Worm (Caenorhabditis elegans) whole organism, late embryonic: Measurements from ENCODE around the gene mtrr-1.

ENCODE experiments used
- T23F11.4 ChIP-seq: fragments of 200-800 bp; sonication (Bioruptor generic); optimal IDR thresholded peaks from 2 replicates; lab custom pipeline; 2018; ENCODE audit warnings: mild to moderate bottlenecking, missing genetic modification characterization, missing compliant biosample characterization
- ahr-1 ChIP-seq: sonication (generic microtip); optimal IDR thresholded peaks from 2 replicates; lab custom pipeline; 2016; ENCODE audit warnings: missing genetic modification characterization, missing compliant biosample characterization
- ama-1 ChIP-seq: fragments of 150-350 bp; optimal IDR thresholded peaks from 2 replicates; lab custom pipeline; 2014
- ceh-18 ChIP-seq: sonication (generic microtip); optimal IDR thresholded peaks from 2 replicates; lab custom pipeline; 2016; ENCODE audit warnings: missing genetic modification characterization, missing compliant biosample characterization
- ceh-2 ChIP-seq: sonication (generic microtip); optimal IDR thresholded peaks from 2 replicates; lab custom pipeline; 2016; ENCODE audit warnings: missing genotype, missing genetic modification characterization, missing compliant biosample characterization
- ceh-24 ChIP-seq: sonication (generic microtip); optimal IDR thresholded peaks from 2 replicates; lab custom pipeline; 2016; ENCODE audit warnings: mild to moderate bottlenecking, missing genetic modification characterization, missing compliant biosample characterization
- ceh-30 ChIP-seq: fragments of 150-350 bp; optimal IDR thresholded peaks from 2 replicates; lab custom pipeline; 2014; ENCODE audit warnings: missing biosample characterization, missing genetic modification characterization
- ceh-31 ChIP-seq: sonication (generic microtip); optimal IDR thresholded peaks from 2 replicates; lab custom pipeline; 2016; ENCODE audit warnings: missing genetic modification characterization, missing compliant biosample characterization
- ceh-48 ChIP-seq: sonication (generic microtip); optimal IDR thresholded peaks from 2 replicates; lab custom pipeline; 2016; ENCODE audit warnings: missing genetic modification characterization, inconsistent platforms, missing compliant biosample characterization
- ceh-6 ChIP-seq: fragments of 200-800 bp; sonication (Bioruptor generic); optimal IDR thresholded peaks from 2 replicates; lab custom pipeline; 2018; ENCODE audit warnings: mild to moderate bottlenecking, missing genetic modification characterization, missing compliant biosample characterization
- ceh-9 ChIP-seq: sonication (generic microtip); optimal IDR thresholded peaks from 2 replicates; lab custom pipeline; 2016; ENCODE audit warnings: mild to moderate bottlenecking, missing genetic modification characterization, inconsistent platforms, missing compliant biosample characterization
- dve-1 ChIP-seq: sonication (generic microtip); optimal IDR thresholded peaks from 2 replicates; lab custom pipeline; 2017; ENCODE audit warnings: antibody characterized with exemption, mild to moderate bottlenecking, missing genetic modification characterization, missing compliant biosample characterization
- elt-2 ChIP-seq: sonication (generic microtip); optimal IDR thresholded peaks from 2 replicates; lab custom pipeline; 2016; ENCODE audit warnings: missing genetic modification reagents, missing genetic modification characterization, missing compliant biosample characterization
- eyg-1 ChIP-seq: sonication (generic microtip); optimal IDR thresholded peaks from 2 replicates; lab custom pipeline; 2016; ENCODE audit warnings: missing genotype, missing genetic modification characterization, missing compliant biosample characterization
- fax-1 ChIP-seq: sonication (generic microtip); optimal IDR thresholded peaks from 2 replicates; lab custom pipeline; 2016; ENCODE audit warnings: missing genotype, missing genetic modification characterization, missing compliant biosample characterization
- gmeb-2 ChIP-seq: sonication (generic microtip); optimal IDR thresholded peaks from 2 replicates; lab custom pipeline; 2016; ENCODE audit warnings: missing genetic modification characterization, inconsistent platforms, missing compliant biosample characterization
- hlh-13 ChIP-seq: fragments of 200-800 bp; sonication (Bioruptor generic); optimal IDR thresholded peaks from 2 replicates; lab custom pipeline; 2018; ENCODE audit warnings: mild to moderate bottlenecking, missing genetic modification characterization, missing compliant biosample characterization
- hlh-15 ChIP-seq: sonication (generic microtip); optimal IDR thresholded peaks from 2 replicates; lab custom pipeline; 2016; ENCODE audit warnings: missing genetic modification characterization, missing compliant biosample characterization
- hlh-30 ChIP-seq: sonication (generic microtip); optimal IDR thresholded peaks from 2 replicates; lab custom pipeline; 2017; ENCODE audit warnings: antibody characterized with exemption, missing genetic modification characterization, missing compliant biosample characterization; ENCODE audit not compliant: insufficient read depth
- hlh-8 ChIP-seq: sonication (generic microtip); optimal IDR thresholded peaks from 2 replicates; lab custom pipeline; 2016; ENCODE audit warnings: missing genotype, missing genetic modification characterization, missing compliant biosample characterization
- lin-11 ChIP-seq: fragments of 200-800 bp; sonication (Bioruptor generic); optimal IDR thresholded peaks from 2 replicates; lab custom pipeline; 2018; ENCODE audit warnings: mild to moderate bottlenecking, missing genetic modification characterization, missing compliant biosample characterization
- madf-2 ChIP-seq: sonication (generic microtip); optimal IDR thresholded peaks from 2 replicates; lab custom pipeline; 2017; ENCODE audit warnings: missing genetic modification characterization, missing compliant biosample characterization
- nfya-1 ChIP-seq: sonication (generic microtip); optimal IDR thresholded peaks from 2 replicates; lab custom pipeline; 2017; ENCODE audit warnings: missing genetic modification characterization, mild to moderate bottlenecking, missing compliant biosample characterization, antibody characterized with exemption, moderate library complexity
- odd-2 ChIP-seq: sonication (generic microtip); optimal IDR thresholded peaks from 2 replicates; lab custom pipeline; 2017; ENCODE audit warnings: antibody characterized with exemption, mild to moderate bottlenecking, missing genetic modification characterization, missing compliant biosample characterization
- pag-3 ChIP-seq: sonication (generic microtip); optimal IDR thresholded peaks from 2 replicates; lab custom pipeline; 2016; ENCODE audit warnings: missing compliant biosample characterization, missing genetic modification characterization, borderline replicate concordance
- pax-1 ChIP-seq: fragments of 150-350 bp; optimal IDR thresholded peaks from 2 replicates; lab custom pipeline; 2014; ENCODE audit warnings: missing biosample characterization, missing genetic modification characterization
- pha-2 ChIP-seq: sonication (generic microtip); optimal IDR thresholded peaks from 2 replicates; lab custom pipeline; 2017; ENCODE audit warnings: mild to moderate bottlenecking, missing genetic modification characterization, missing compliant biosample characterization
- ref-2 ChIP-seq: sonication (generic microtip); optimal IDR thresholded peaks from 2 replicates; lab custom pipeline; 2016; ENCODE audit warnings: missing genetic modification characterization, missing compliant biosample characterization
- rnt-1 ChIP-seq: sonication (generic microtip); optimal IDR thresholded peaks from 2 replicates; lab custom pipeline; 2016; ENCODE audit warnings: missing genetic modification characterization, missing compliant biosample characterization
- sdc-2 ChIP-seq: sonication (generic microtip); optimal IDR thresholded peaks from 2 replicates; lab custom pipeline; 2016; ENCODE audit warnings: missing genotype, missing genetic modification characterization, missing compliant biosample characterization
- sox-2 ChIP-seq: fragments of 200-800 bp; sonication (Bioruptor generic); IDR thresholded peaks from 2 replicates; pipeline ENCODE4 v1.3.6; 2022; ENCODE audit warnings: missing genetic modification reagents, missing genetic modification characterization, missing compliant biosample characterization
- syd-9 ChIP-seq: sonication (generic microtip); optimal IDR thresholded peaks from 2 replicates; lab custom pipeline; 2016; ENCODE audit warnings: mild to moderate bottlenecking, missing genetic modification characterization, moderate library complexity, missing compliant biosample characterization
- tbx-2 ChIP-seq: sonication (generic microtip); optimal IDR thresholded peaks from 2 replicates; lab custom pipeline; 2016; ENCODE audit warnings: missing genetic modification characterization, missing compliant biosample characterization
- tbx-7 ChIP-seq: sonication (generic microtip); optimal IDR thresholded peaks from 2 replicates; lab custom pipeline; 2016; ENCODE audit warnings: missing genotype, missing genetic modification characterization, missing compliant biosample characterization
- ttx-3 ChIP-seq: sonication (generic microtip); optimal IDR thresholded peaks from 2 replicates; lab custom pipeline; 2016; ENCODE audit warnings: missing genetic modification reagents, missing genetic modification characterization, missing compliant biosample characterization
- unc-42 ChIP-seq: sonication (generic microtip); optimal IDR thresholded peaks from 2 replicates; lab custom pipeline; 2016; ENCODE audit warnings: missing genotype, missing genetic modification characterization, missing compliant biosample characterization
- unc-55 ChIP-seq: sonication (generic microtip); optimal IDR thresholded peaks from 2 replicates; lab custom pipeline; 2017; ENCODE audit warnings: missing biosample characterization, missing genetic modification reagents, missing genetic modification characterization
- ztf-16 ChIP-seq: sonication (generic microtip); optimal IDR thresholded peaks from 2 replicates; lab custom pipeline; 2017; ENCODE audit warnings: missing genetic modification characterization, missing compliant biosample characterization

The mtrr-1 gene

ce11 chrII:9261931-9262562 is 23.7 kb upstream of the mtrr-1 start, which contains the start of gene aqp-2:
Gene aqp-2 (minus strand): TSS chrII:9261981.
- TF ChIP-seq lin-11 (no peak), elt-2 (tag; lab: Kevin White, UChicago) (no peak), ama-1 (lab: Kevin White, UChicago) (peak; percentile 67), ahr-1 (tag; lab: Kevin White, UChicago) (no peak), ref-2 (no peak), sdc-2 (peak; percentile 42), gmeb-2 (tag; lab: Kevin White, UChicago) (no peak), fax-1 (no peak), pax-1 (no peak), syd-9 (peak; percentile 21), madf-2 (no peak), rnt-1 (tag; lab: Kevin White, UChicago) (peak; percentile 53), unc-42 (tag; lab: Kevin White, UChicago) (no peak), ceh-24 (tag; lab: Kevin White, UChicago) (no peak), ceh-18 (tag; lab: Kevin White, UChicago) (peak; percentile 54), T23F11.4 (GFP tag; lab: Kevin White, UChicago) (no peak), pag-3 (tag; lab: Kevin White, UChicago) (no peak), ceh-48 (tag; lab: Kevin White, UChicago) (no peak), dve-1 (no peak), eyg-1 (tag; lab: Kevin White, UChicago) (no peak), ttx-3 (tag; lab: Kevin White, UChicago) (no peak), ztf-16 (no peak), unc-55 (GFP tag; lab: Kevin White, UChicago) (peak; percentile 77), ceh-30 (tag; lab: Kevin White, UChicago) (no peak), ceh-9 (tag; lab: Kevin White, UChicago) (no peak), hlh-15 (tag; lab: Kevin White, UChicago) (no peak), hlh-13 (no peak), odd-2 (tag; lab: Kevin White, UChicago) (no peak), tbx-7 (tag; lab: Kevin White, UChicago) (no peak)

- TF ChIP-seq ceh-2 (tag; lab: Kevin White, UChicago) (peak; percentile 12), nfya-1 (peak; percentile 25), gmeb-2 (tag; lab: Kevin White, UChicago) (no peak), pha-2 (tag; lab: Kevin White, UChicago) (no peak), hlh-30 (no peak), tbx-2 (tag; lab: Kevin White, UChicago) (peak; percentile 18), hlh-8 (tag; lab: Kevin White, UChicago) (peak; percentile 11), ref-2 (peak; percentile 75), ceh-31 (tag; lab: Kevin White, UChicago) (peak; percentile 40), sox-2 (GFP tag; lab: Robert Waterston, UW) (peak; percentile 49), unc-55 (GFP tag; lab: Kevin White, UChicago) (peak; percentile 46)
Observed at ce11 chrII:9262845-9263402, 22.9 kb upstream of the mtrr-1 start.

- TF ChIP-seq ceh-2 (tag; lab: Kevin White, UChicago) = no peak
- TF ChIP-seq ceh-6 = no peak
- no peak for TF ChIP-seq pha-2 (tag; lab: Kevin White, UChicago)
- TF ChIP-seq ceh-48 (tag; lab: Kevin White, UChicago) = no peak
- peak; percentile 34 for TF ChIP-seq hlh-30
Observed at ce11 chrII:9263784-9264183, 22.0 kb upstream of the mtrr-1 start.
